Worm (Caenorhabditis elegans) whole organism, L4/young adult: ENCODE measurements around the gene oac-39.

ENCODE experiments used
- W03F9.2 ChIP-seq: fragments of 150-350 bp; optimal IDR thresholded peaks from 2 replicates; lab custom pipeline; 2014; ENCODE audit warnings: missing biosample characterization, missing genetic modification characterization
- dao-5 ChIP-seq: sonication (generic microtip); optimal IDR thresholded peaks from 2 replicates; lab custom pipeline; 2016; ENCODE audit warnings: missing genotype, missing genetic modification characterization, moderate library complexity, missing compliant biosample characterization
- him-1 ChIP-seq: sonication (generic microtip); optimal IDR thresholded peaks from 2 replicates; lab custom pipeline; 2016; ENCODE audit warnings: missing genotype, missing genetic modification reagents, missing genetic modification characterization, missing compliant biosample characterization

The oac-39 gene

DNA sequence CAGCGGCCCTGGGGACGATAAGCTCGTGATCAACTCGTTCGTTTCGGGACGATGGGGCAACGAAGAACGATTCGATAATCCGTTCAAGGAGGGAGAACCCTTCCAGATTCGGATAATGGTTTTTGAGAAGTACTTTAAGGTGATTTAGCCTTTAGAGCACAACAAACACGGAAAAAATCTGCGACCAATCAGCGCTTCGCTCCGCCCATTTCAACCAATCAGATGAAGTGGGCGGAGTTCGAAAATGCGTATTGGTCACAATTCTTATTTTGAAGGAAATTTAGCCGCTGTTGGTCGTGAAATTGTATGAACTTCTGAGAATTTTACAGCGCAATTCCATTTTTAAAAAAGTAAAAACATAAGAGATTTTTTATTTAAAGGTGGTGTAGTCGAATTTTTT lies 44.7 kb downstream of the oac-39 start:
- no peak for TF ChIP-seq W03F9.2 (tag; lab: Kevin White, UChicago)
- TF ChIP-seq dao-5 (tag; lab: Kevin White, UChicago): no peak
- TF ChIP-seq him-1: no peak

DNA sequence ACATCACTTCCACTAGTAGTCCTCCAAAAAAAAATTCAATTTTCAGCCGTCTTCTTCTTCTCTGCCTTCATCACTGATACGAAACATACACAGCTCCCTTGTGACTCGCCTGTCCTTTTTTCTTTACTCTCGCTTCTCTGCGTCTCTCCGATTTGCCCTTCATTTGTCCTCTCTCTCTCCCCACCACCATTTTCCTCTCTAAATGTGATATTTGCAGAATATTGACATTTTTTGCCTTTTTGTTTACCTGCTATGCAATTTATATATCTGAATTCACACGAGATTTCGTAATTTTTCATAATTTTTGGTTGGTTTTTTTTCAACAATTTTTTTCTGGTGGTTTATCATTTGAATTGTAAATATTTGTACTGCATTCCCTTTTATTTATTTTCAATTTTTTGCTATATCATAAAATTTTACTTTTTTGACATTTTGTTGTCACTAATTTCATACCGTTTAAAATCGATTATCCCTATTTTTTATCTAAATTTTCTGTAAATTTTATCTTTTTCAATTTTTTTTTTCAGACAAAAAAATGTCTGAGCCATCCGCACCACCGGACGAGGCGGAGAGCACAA lies 47.6 kb downstream of the oac-39 start, which contains the start of gene lec-12:
lec-12 (plus strand) TSS at position 528 of the 578 bp plus-strand sequence.
- no peak for TF ChIP-seq dao-5 (tag; lab: Kevin White, UChicago)
- TF ChIP-seq him-1: no peak
- TF ChIP-seq W03F9.2 (tag; lab: Kevin White, UChicago): no peak

DNA sequence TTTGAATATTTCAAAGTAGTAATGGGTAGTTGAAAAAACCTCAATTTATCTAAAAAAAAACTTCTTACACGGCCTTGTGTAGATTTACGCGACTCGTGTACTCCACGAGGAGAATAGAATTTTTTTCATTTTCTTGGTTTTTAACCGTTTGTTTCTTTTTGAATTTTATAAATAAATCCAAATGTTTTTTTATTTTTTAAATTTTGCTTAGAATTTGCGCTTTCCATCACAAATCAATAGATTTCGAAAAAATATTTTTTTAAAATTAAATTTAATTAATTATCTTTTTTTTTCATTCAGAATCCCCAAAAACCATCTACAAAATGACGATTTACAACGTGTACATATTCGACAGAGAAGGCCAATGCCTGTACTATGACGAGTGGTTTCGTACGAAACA lies 50.3 kb downstream of the oac-39 start, which contains the start of gene trpp-1:
trpp-1 (plus strand) TSS at position 301 of the 400 bp plus-strand sequence.
- TF ChIP-seq him-1: no peak
- no peak for TF ChIP-seq dao-5 (tag; lab: Kevin White, UChicago)
- no peak for TF ChIP-seq W03F9.2 (tag; lab: Kevin White, UChicago)
